Fruit fly (Drosophila melanogaster) whole organism, pupa: ENCODE measurements around the gene Tdrd3.

Experiments
- CG10348 ChIP-seq: fragments of 200-800 bp; sonication (Bioruptor generic); IDR thresholded peaks from 2 replicates; pipeline ENCODE4 v1.3.6; 2022; ENCODE audit warnings: missing biosample characterization, missing genetic modification characterization
- CG12605 ChIP-seq: fragments of 200-800 bp; sonication (Bioruptor generic); IDR thresholded peaks from 2 replicates; pipeline ENCODE4 v1.3.6; 2022; ENCODE audit warnings: missing biosample characterization, missing genetic modification characterization
- CG13204 ChIP-seq: fragments of 200-800 bp; sonication (Bioruptor generic); optimal IDR thresholded peaks from 2 replicates; lab custom pipeline; 2018; ENCODE audit warnings: missing biosample characterization, mild to moderate bottlenecking, missing genetic modification characterization, moderate library complexity
- CG14655 ChIP-seq: fragments of 200-800 bp; sonication (Bioruptor generic); optimal IDR thresholded peaks from 3 replicates; lab custom pipeline; 2017; ENCODE audit warnings: mild to moderate bottlenecking, missing biosample characterization, missing genetic modification reagents, missing genetic modification characterization
- CG15710 ChIP-seq: fragments of 200-800 bp; sonication (Bioruptor generic); optimal IDR thresholded peaks from 2 replicates; lab custom pipeline; 2018; ENCODE audit warnings: missing biosample characterization, mild to moderate bottlenecking, missing genetic modification characterization, moderate library complexity
- CG17806 ChIP-seq: fragments of 200-800 bp; sonication (Bioruptor generic); optimal IDR thresholded peaks from 2 replicates; lab custom pipeline; 2018; ENCODE audit warnings: missing biosample characterization, mild to moderate bottlenecking, missing genetic modification characterization, moderate library complexity
- CG32121 ChIP-seq: fragments of 200-800 bp; sonication (Bioruptor generic); IDR thresholded peaks from 2 replicates; pipeline ENCODE4 v1.3.6; 2022; ENCODE audit warnings: missing biosample characterization, missing genetic modification characterization
- CG34367 ChIP-seq: fragments of 200-800 bp; sonication (Bioruptor generic); optimal IDR thresholded peaks from 2 replicates; lab custom pipeline; 2018; ENCODE audit warnings: missing biosample characterization, mild to moderate bottlenecking, missing genetic modification characterization
- CG4496 ChIP-seq: fragments of 200-800 bp; sonication (Bioruptor generic); IDR thresholded peaks from 3 replicates; pipeline ENCODE4 v1.3.6; 2022; ENCODE audit warnings: missing biosample characterization, missing genetic modification characterization
- CG8159 ChIP-seq: fragments of 200-800 bp; sonication (Bioruptor generic); optimal IDR thresholded peaks from 3 replicates; lab custom pipeline; 2018; ENCODE audit warnings: missing biosample characterization, mild to moderate bottlenecking, missing genetic modification characterization, moderate library complexity
- CG8301 ChIP-seq: fragments of 200-800 bp; sonication (Bioruptor generic); optimal IDR thresholded peaks from 2 replicates; lab custom pipeline; 2018; ENCODE audit warnings: missing biosample characterization, mild to moderate bottlenecking, missing genetic modification characterization
- CG9948 ChIP-seq: fragments of 200-800 bp; sonication (Bioruptor generic); optimal IDR thresholded peaks from 2 replicates; lab custom pipeline; 2018; ENCODE audit warnings: missing biosample characterization, mild to moderate bottlenecking, missing genetic modification characterization, moderate library complexity
- D1 ChIP-seq: fragments of 200-800 bp; sonication (Bioruptor generic); optimal IDR thresholded peaks from 2 replicates; lab custom pipeline; 2018; ENCODE audit warnings: missing biosample characterization, mild to moderate bottlenecking, missing genetic modification characterization, moderate library complexity
- EcR ChIP-seq: fragments of 200-800 bp; sonication (Bioruptor generic); optimal IDR thresholded peaks from 3 replicates; lab custom pipeline; 2019; ENCODE audit warnings: missing biosample characterization, missing genetic modification characterization, mild to moderate bottlenecking, moderate library complexity, missing genetic modification reagents
- Ets98B ChIP-seq: fragments of 200-800 bp; sonication (Bioruptor generic); IDR thresholded peaks from 2 replicates; pipeline ENCODE4 v1.3.6; 2022; ENCODE audit warnings: missing biosample characterization, missing genetic modification characterization
- Pif1A ChIP-seq: fragments of 200-800 bp; sonication (Bioruptor generic); optimal IDR thresholded peaks from 3 replicates; lab custom pipeline; 2016; ENCODE audit warnings: missing biosample characterization, missing genetic modification characterization
- Pif1B ChIP-seq: fragments of 200-800 bp; sonication (Bioruptor generic); optimal IDR thresholded peaks from 3 replicates; lab custom pipeline; 2016; ENCODE audit warnings: missing biosample characterization, missing genetic modification characterization
- Snoo ChIP-seq: fragments of 200-800 bp; sonication (Bioruptor generic); optimal IDR thresholded peaks from 3 replicates; lab custom pipeline; 2017; ENCODE audit warnings: missing biosample characterization, mild to moderate bottlenecking, missing genetic modification characterization, inconsistent platforms
- fd96Ca ChIP-seq: fragments of 200-800 bp; sonication (Bioruptor generic); IDR thresholded peaks from 3 replicates; pipeline ENCODE4 v1.3.6; 2022; ENCODE audit warnings: missing biosample characterization, missing genetic modification characterization
- gl ChIP-seq: fragments of 200-800 bp; sonication (Bioruptor generic); optimal IDR thresholded peaks from 2 replicates; lab custom pipeline; 2018; ENCODE audit warnings: missing biosample characterization, mild to moderate bottlenecking, missing genetic modification characterization
- rn ChIP-seq: fragments of 200-800 bp; sonication (Bioruptor generic); IDR thresholded peaks from 2 replicates; pipeline ENCODE4 v1.3.6; 2022; ENCODE audit warnings: missing biosample characterization, missing genetic modification characterization

Gene Tdrd3

DNA sequence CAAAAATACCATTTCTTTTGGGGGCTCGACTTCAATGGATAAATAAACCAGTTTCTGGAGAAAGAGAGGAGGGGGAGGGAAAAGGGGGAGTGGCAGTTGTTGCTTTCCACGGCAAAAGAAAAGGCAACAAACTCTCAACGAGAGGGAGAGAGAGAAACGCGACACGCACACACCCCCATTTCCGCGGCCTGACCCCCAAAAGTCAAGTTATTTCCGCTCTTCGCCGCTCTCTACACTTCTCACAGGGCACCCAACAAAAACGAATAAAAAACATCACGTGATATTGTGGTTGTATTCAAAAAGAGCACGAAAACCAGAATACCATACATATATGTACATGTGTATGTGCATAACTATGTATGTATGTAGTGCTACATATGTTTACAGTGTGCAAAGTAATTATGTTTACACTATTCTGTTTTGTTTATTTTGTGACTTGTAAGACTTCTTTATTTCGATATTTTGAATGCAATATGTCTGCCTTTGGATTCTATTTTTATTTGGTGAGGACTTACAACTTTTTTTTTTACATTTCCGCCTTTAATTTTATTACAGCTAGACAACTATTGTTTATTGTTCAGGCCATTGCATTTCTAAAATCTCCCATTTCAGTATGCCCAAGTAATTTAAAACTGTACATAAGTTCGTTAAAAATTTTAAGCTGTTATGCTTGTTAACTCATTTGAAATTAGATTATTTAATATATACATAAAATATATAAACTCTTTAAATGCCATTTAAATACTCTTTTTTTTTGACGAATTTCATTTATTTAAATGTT lies 5.3 kb upstream of the Tdrd3 start:
- TF ChIP-seq CG9948 (tag; lab: Kevin White, UChicago) (peak; percentile 34), D1 (tag; lab: Kevin White, UChicago) (peak; percentile 65), CG10348 (no peak), Snoo (peak; percentile 70), CG8159 (tag; lab: Kevin White, UChicago) (peak; percentile 62), EcR (peak; percentile 97), Pif1B (peak; percentile 32), CG15710 (peak; percentile 53), CG12605 (GFP tag; lab: Robert Waterston, UW) (peak; percentile 81), CG32121 (GFP tag; lab: Robert Waterston, UW) (no peak; the same call in none of the 2 replicates), CG4496 (GFP tag; lab: Robert Waterston, UW) (no peak; the same call in 1 of the 3 replicates), CG34367 (tag; lab: Kevin White, UChicago) (peak; percentile 57), fd96Ca (0 out of 3 replicates have a peak, but pooled peaks have one; percentile 54), Pif1A (GFP tag; lab: Kevin White, UChicago) (peak; percentile 20), rn (GFP tag; lab: Robert Waterston, UW) (no peak), CG17806 (peak; percentile 33), Ets98B (GFP tag; lab: Robert Waterston, UW) (peak; percentile 54; the same call in 1 of the 2 replicates), CG8301 (tag; lab: Kevin White, UChicago) (peak; percentile 21), CG13204 (GFP tag; lab: Kevin White, UChicago) (peak; percentile 70), CG14655 (peak; percentile 57), gl (tag; lab: Kevin White, UChicago) (peak; percentile 90)

dm6 chr3L:14781863-14782218 lies 4.8 kb upstream of the Tdrd3 start:
- TF ChIP-seq CG8159 (tag; lab: Kevin White, UChicago) (no peak), EcR (no peak), Pif1A (GFP tag; lab: Kevin White, UChicago) (no peak), CG10348 (no peak)
- TF ChIP-seq, all 21 proteins: peak for 0

- TF ChIP-seq CG10348 (no peak), D1 (tag; lab: Kevin White, UChicago) (no peak), CG32121 (GFP tag; lab: Robert Waterston, UW) (no peak), CG13204 (GFP tag; lab: Kevin White, UChicago) (no peak), EcR (peak; percentile 1), Ets98B (GFP tag; lab: Robert Waterston, UW) (no peak), gl (tag; lab: Kevin White, UChicago) (peak; percentile 23)
These were observed 3.8 kb upstream of the Tdrd3 start for dm6 chr3L:14782626-14783362.

DNA sequence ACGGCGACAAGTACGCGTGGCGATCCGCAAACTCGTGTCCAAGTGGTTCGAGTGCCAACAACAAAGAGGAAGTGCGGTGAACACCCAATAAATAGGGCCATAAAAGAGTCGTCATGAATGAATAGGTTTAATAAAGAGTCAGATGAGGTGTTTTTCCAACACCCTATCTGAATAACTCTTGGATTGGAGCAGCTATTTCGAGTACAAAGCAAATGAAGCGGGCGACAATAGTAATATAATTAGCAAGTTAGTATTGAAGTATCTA lies 3.3 kb upstream of the Tdrd3 start:
- TF ChIP-seq CG10348, result no peak
- no peak for TF ChIP-seq Pif1A (GFP tag; lab: Kevin White, UChicago)
- no peak for TF ChIP-seq CG14655
- TF ChIP-seq CG8301 (tag; lab: Kevin White, UChicago), result no peak
- no peak for TF ChIP-seq CG9948 (tag; lab: Kevin White, UChicago)
- TF ChIP-seq CG8159 (tag; lab: Kevin White, UChicago), result no peak
- no peak for TF ChIP-seq CG15710
- TF ChIP-seq Ets98B (GFP tag; lab: Robert Waterston, UW), result no peak
- no peak for TF ChIP-seq fd96Ca
- no peak for TF ChIP-seq CG4496 (GFP tag; lab: Robert Waterston, UW)
- no peak for TF ChIP-seq rn (GFP tag; lab: Robert Waterston, UW)
- no peak for TF ChIP-seq CG17806
- TF ChIP-seq CG13204 (GFP tag; lab: Kevin White, UChicago), result no peak
- no peak for TF ChIP-seq Snoo
- no peak for TF ChIP-seq CG12605 (GFP tag; lab: Robert Waterston, UW)
- TF ChIP-seq CG32121 (GFP tag; lab: Robert Waterston, UW), result no peak
- no peak for TF ChIP-seq CG34367 (tag; lab: Kevin White, UChicago)
- TF ChIP-seq gl (tag; lab: Kevin White, UChicago), result no peak
- TF ChIP-seq D1 (tag; lab: Kevin White, UChicago), result no peak
- TF ChIP-seq EcR, result no peak

DNA sequence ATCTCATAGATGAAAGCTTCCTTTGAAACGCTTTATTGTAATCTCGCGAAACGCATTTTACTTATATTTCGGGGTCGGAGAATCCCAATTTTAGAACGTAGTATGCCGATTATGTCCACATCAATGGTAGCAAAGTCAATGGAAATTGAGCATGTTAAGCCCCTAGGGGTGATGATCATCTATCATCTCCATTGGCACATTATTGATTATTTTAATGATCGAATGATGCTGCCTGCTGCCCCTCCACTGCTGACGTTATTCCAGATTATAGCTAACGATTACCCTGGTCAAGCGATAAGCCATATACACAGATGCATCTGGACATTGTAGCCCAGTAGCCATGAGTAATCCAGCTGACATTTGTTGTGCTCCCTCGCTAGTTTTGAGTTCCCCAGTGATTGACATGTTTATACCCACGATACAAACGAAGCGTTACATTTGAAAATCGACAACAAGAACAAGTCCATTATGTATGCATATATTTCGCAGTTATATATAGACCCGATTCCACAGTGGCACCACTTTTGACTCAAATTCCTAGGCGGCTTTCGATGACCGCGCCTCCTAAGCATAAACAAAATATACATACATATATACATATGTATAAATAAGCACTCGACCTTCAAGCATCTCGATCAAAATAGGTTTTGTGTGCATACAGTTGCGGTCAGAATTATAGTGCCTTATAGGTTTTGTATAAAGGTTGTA lies 2.2 kb upstream of the Tdrd3 start:
- TF ChIP-seq rn (GFP tag; lab: Robert Waterston, UW), result no peak
- no peak for TF ChIP-seq fd96Ca
- no peak for TF ChIP-seq EcR
- no peak for TF ChIP-seq D1 (tag; lab: Kevin White, UChicago)
- no peak for TF ChIP-seq CG8301 (tag; lab: Kevin White, UChicago)
- no peak for TF ChIP-seq CG13204 (GFP tag; lab: Kevin White, UChicago)
- no peak for TF ChIP-seq Pif1B
- TF ChIP-seq CG12605 (GFP tag; lab: Robert Waterston, UW), result no peak
- TF ChIP-seq Ets98B (GFP tag; lab: Robert Waterston, UW), result no peak
- no peak for TF ChIP-seq CG32121 (GFP tag; lab: Robert Waterston, UW)
- TF ChIP-seq, all 21 proteins: peak for 0
